Worm (Caenorhabditis elegans) whole organism, L4 larva: ENCODE data around the gene W03G11.3.
A peak's percentile ranks its signal among the peaks of the same experiment; 100 is the strongest.

ENCODE experiments used
- F37D6.2 ChIP-seq: sonication (generic microtip); optimal IDR thresholded peaks from 2 replicates; lab custom pipeline; 2016; ENCODE audit warnings: mild to moderate bottlenecking, missing genetic modification characterization, missing compliant biosample characterization
- F44E2.7 ChIP-seq: fragments of 200-800 bp; sonication (Bioruptor generic); IDR thresholded peaks from 2 replicates; pipeline ENCODE4 v2.1.2; 2022; ENCODE audit warnings: missing genetic modification characterization, missing compliant biosample characterization
- T20F7.1 ChIP-seq: fragments of 200-800 bp; sonication (Bioruptor generic); optimal IDR thresholded peaks from 2 replicates; lab custom pipeline; 2018; ENCODE audit warnings: mild to moderate bottlenecking, missing genetic modification characterization, missing compliant biosample characterization
- T26A8.4 ChIP-seq: fragments of 200-800 bp; sonication (Bioruptor generic); IDR thresholded peaks from 2 replicates; pipeline ENCODE4 v1.3.6; 2022; ENCODE audit warnings: missing genetic modification characterization, missing compliant biosample characterization
- Y5F2A.4 ChIP-seq: fragments of 200-800 bp; sonication (Bioruptor generic); optimal IDR thresholded peaks from 2 replicates; lab custom pipeline; 2018; ENCODE audit warnings: mild to moderate bottlenecking, missing genetic modification characterization, missing compliant biosample characterization
- ZK546.5 ChIP-seq, 2 experiments: sonication (generic microtip); optimal IDR thresholded peaks; 2 replicates each; lab custom pipeline; 2017; ENCODE audit warnings: missing biosample characterization in 2 of 2, missing genetic modification characterization in 2 of 2
- aha-1 ChIP-seq: fragments of 150-350 bp; peaks from one replicate; lab custom pipeline; 2014; ENCODE audit warnings: missing biosample characterization, missing genetic modification characterization
- ceh-32 ChIP-seq: sonication (generic microtip); optimal IDR thresholded peaks from 2 replicates; lab custom pipeline; 2016; ENCODE audit warnings: mild to moderate bottlenecking, missing genetic modification characterization, missing compliant biosample characterization; ENCODE audit not compliant: poor library complexity
- ceh-62 ChIP-seq: sonication (generic microtip); optimal IDR thresholded peaks from 2 replicates; lab custom pipeline; 2017; ENCODE audit warnings: missing biosample characterization, missing genetic modification characterization
- ceh-82 ChIP-seq: sonication (generic microtip); optimal IDR thresholded peaks from 2 replicates; lab custom pipeline; 2017; ENCODE audit warnings: missing biosample characterization, missing genetic modification characterization
- ces-1 ChIP-seq: fragments of 150-350 bp; sonication (generic microtip); optimal IDR thresholded peaks from 4 replicates; lab custom pipeline; 2014; ENCODE audit warnings: missing biosample characterization, missing genetic modification reagents, missing genetic modification characterization
- cey-2 ChIP-seq: sonication (generic microtip); optimal IDR thresholded peaks from 3 replicates; lab custom pipeline; 2017; ENCODE audit warnings: missing genetic modification characterization, mild to moderate bottlenecking, missing compliant biosample characterization, antibody characterized with exemption, borderline replicate concordance; ENCODE audit not compliant: insufficient read depth
- dpl-1 ChIP-seq: fragments of 150-350 bp; optimal IDR thresholded peaks from 2 replicates; lab custom pipeline; 2014; ENCODE audit warnings: missing biosample characterization, missing genetic modification reagents, missing genetic modification characterization
- dve-1 ChIP-seq: sonication (generic microtip); optimal IDR thresholded peaks from 2 replicates; lab custom pipeline; 2017; ENCODE audit warnings: antibody characterized with exemption, mild to moderate bottlenecking, missing genetic modification characterization, missing compliant biosample characterization; ENCODE audit not compliant: insufficient read depth
- fkh-10 ChIP-seq: fragments of 150-350 bp; optimal IDR thresholded peaks from 2 replicates; lab custom pipeline; 2014; ENCODE audit warnings: missing biosample characterization, missing genetic modification reagents, missing genetic modification characterization
- hlh-30 ChIP-seq: sonication (generic microtip); optimal IDR thresholded peaks from 2 replicates; lab custom pipeline; 2017; ENCODE audit warnings: antibody characterized with exemption, mild to moderate bottlenecking, missing genetic modification characterization, missing compliant biosample characterization; ENCODE audit not compliant: insufficient read depth
- hmg-1.1 ChIP-seq: fragments of 200-800 bp; sonication (Bioruptor generic); IDR thresholded peaks from 2 replicates; pipeline ENCODE4 v1.3.6; 2022; ENCODE audit warnings: missing genetic modification reagents, missing genetic modification characterization, missing compliant biosample characterization
- lim-7 ChIP-seq: fragments of 200-800 bp; sonication (Bioruptor generic); IDR thresholded peaks from 2 replicates; pipeline ENCODE4 v1.3.6; 2022; ENCODE audit warnings: missing genetic modification characterization, missing compliant biosample characterization
- lin-39 ChIP-seq: fragments of 150-350 bp; optimal IDR thresholded peaks from 2 replicates; lab custom pipeline; 2014; ENCODE audit warnings: missing biosample characterization, missing genetic modification reagents, missing genetic modification characterization
- mdl-1 ChIP-seq, 2 experiments: fragments of 150-350 bp in 1 of 2; sonication (generic microtip) in 1 of 2; optimal IDR thresholded peaks; 2 replicates each; lab custom pipeline; 2014 to 2017; ENCODE audit warnings: missing biosample characterization in 2 of 2, missing genetic modification characterization in 2 of 2
- mes-2 ChIP-seq: sonication (generic microtip); optimal IDR thresholded peaks from 2 replicates; lab custom pipeline; 2016; ENCODE audit warnings: missing genotype, mild to moderate bottlenecking, missing genetic modification characterization, missing compliant biosample characterization; ENCODE audit not compliant: poor library complexity, severe bottlenecking
- nhr-102 ChIP-seq: sonication (generic microtip); optimal IDR thresholded peaks from 2 replicates; lab custom pipeline; 2016; ENCODE audit warnings: mild to moderate bottlenecking, missing genetic modification characterization, moderate library complexity, missing compliant biosample characterization
- nhr-111 ChIP-seq: fragments of 200-800 bp; sonication (Bioruptor generic); optimal IDR thresholded peaks from 2 replicates; lab custom pipeline; 2018; ENCODE audit warnings: mild to moderate bottlenecking, missing genetic modification characterization, missing compliant biosample characterization
- nhr-25 ChIP-seq: sonication (generic microtip); optimal IDR thresholded peaks from 2 replicates; lab custom pipeline; 2017; ENCODE audit warnings: missing genetic modification characterization, mild to moderate bottlenecking, missing compliant biosample characterization, antibody characterized with exemption, moderate library complexity, borderline replicate concordance; ENCODE audit not compliant: insufficient read depth
- nhr-28 ChIP-seq: fragments of 150-350 bp; optimal IDR thresholded peaks from 2 replicates; lab custom pipeline; 2014; ENCODE audit warnings: missing biosample characterization, missing genetic modification characterization
- nhr-42 ChIP-seq: fragments of 200-800 bp; sonication (Bioruptor generic); IDR thresholded peaks from 2 replicates; pipeline ENCODE4 v1.3.6; 2022; ENCODE audit warnings: missing genetic modification characterization, missing compliant biosample characterization
- rbr-2 ChIP-seq: sonication (generic microtip); optimal IDR thresholded peaks from 2 replicates; lab custom pipeline; 2016; ENCODE audit warnings: missing genotype, missing genetic modification characterization, missing compliant biosample characterization
- sdz-12 ChIP-seq: fragments of 200-800 bp; sonication (Bioruptor generic); optimal IDR thresholded peaks from 2 replicates; lab custom pipeline; 2018; ENCODE audit warnings: mild to moderate bottlenecking, missing genetic modification characterization, missing compliant biosample characterization
- set-16 ChIP-seq: fragments of 200-800 bp; sonication (Bioruptor generic); IDR thresholded peaks from 2 replicates; pipeline ENCODE4 v1.3.6; 2022; ENCODE audit warnings: missing genetic modification reagents, missing genetic modification characterization, missing compliant biosample characterization
- unc-62 ChIP-seq, 3 experiments: fragments of 150-350 bp in 1 of 3; sonication (generic microtip); optimal IDR thresholded peaks in 2 of 3; peaks in 1 of 3; 1 replicate in 1 of 3; 2 replicates in 2 of 3; lab custom pipeline; 2014 to 2017; ENCODE audit warnings: missing biosample characterization in 3 of 3, missing genetic modification characterization in 3 of 3, missing genetic modification reagents in 3 of 3, missing genotype in 1 of 3
- zag-1 ChIP-seq: fragments of 150-350 bp; optimal IDR thresholded peaks from 2 replicates; lab custom pipeline; 2014; ENCODE audit warnings: missing biosample characterization, missing genetic modification characterization
- ztf-11 ChIP-seq: fragments of 150-350 bp; optimal IDR thresholded peaks from 2 replicates; lab custom pipeline; 2014; ENCODE audit warnings: missing biosample characterization, missing genetic modification characterization

Gene W03G11.3

DNA sequence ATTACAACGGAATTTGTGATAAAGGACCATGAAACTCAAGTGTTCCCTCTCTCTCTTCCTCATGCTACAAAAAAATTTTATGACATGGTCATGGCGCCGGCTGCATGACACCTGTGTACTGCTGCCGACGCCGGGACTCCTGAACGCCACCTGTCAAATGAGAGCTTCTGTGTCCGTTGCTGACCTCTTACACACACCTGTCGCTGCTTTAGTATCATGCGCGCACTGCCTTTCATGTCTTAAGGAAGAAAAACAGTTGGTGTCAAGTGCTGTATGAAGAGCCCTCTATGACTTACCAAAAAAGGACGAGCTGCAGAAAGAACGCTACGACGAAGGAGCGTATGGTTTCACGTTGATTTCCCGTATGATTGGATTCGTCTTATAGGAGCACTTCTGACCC lies 11.0 kb downstream of the W03G11.3 start:
- TF ChIP-seq aha-1 (peak; percentile 81), dve-1 (no peak), lin-39 (tag; lab: Kevin White, UChicago) (no peak), nhr-28 (tag; lab: Kevin White, UChicago) (no peak)

DNA sequence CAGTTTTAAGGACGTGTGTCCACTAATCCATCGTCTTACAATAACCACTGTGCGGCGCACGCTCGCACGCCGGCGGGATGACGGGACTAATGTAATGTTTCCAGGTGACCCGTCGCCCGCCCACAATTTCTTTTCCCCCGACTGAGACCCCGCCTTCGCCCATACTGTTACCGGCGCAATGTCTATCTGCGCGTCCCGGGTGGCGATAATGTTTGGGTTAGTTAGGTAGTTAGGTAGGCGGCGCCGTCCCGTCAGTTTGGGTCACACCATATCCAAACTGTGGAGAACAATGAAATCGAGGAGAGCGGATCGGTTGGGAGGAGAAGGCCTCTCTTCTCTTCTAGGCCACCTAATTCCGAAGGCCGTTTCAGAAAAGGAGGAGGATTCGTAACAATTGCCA lies 17.3 kb downstream of the W03G11.3 start:
- TF ChIP-seq aha-1 (peak; percentile 43), sdz-12 (no peak), lin-39 (tag; lab: Kevin White, UChicago) (no peak), set-16 (GFP tag; lab: Robert Waterston, UW) (0 out of 2 replicates have a peak, but pooled peaks have one; percentile 5)

DNA sequence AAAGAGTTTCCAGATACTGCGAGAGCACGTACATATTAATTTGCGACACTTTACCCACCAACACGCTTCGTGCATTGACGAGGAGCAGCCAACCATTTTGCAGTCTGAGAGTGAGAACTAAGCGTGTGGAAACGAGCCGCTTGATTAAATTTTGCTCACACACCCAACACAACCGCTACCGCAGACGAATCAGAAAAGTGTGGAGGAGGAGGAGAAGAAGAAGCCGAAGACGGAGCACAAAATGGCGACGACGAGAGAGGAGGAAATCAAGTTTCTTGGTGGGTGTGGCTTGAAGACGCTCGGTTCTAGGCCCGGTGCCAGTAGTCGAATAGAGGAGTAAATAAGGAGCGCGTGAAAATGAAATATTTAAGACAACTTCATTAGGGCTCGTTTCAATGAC lies 20.8 kb downstream of the W03G11.3 start:
- no peak for TF ChIP-seq nhr-42 (GFP tag; lab: Robert Waterston, UW)
- no peak for TF ChIP-seq mes-2 (tag; lab: Kevin White, UChicago)
- peak; percentile 76 for TF ChIP-seq ces-1 (GFP tag; lab: Kevin White, UChicago)
- peak; percentile 13 for TF ChIP-seq rbr-2 (tag; lab: Kevin White, UChicago)
- TF ChIP-seq ztf-11 (tag; lab: Kevin White, UChicago) = no peak
- TF ChIP-seq fkh-10 = peak; percentile 85
- TF ChIP-seq dpl-1 (GFP tag; lab: Kevin White, UChicago) = no peak
- TF ChIP-seq hlh-30 = no peak

DNA sequence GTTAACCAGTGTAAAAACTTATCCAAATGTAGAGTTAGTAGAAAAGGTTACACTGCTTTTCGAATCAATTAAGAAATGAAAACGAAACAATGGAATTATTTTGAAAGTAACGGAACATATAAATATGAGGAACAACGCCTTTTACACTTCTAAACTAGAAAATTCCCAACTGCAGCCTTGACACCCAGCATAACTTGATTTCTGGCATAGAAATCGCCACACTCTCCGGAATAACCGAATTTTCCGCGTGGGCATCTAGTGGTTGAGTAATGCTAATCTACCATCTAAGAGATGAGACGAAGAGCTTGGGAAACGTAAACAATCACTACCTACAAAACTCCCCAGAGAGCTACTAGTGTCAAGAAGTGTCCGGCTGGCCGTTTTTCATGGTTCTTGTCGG lies 22.4 kb downstream of the W03G11.3 start:
- no peak for TF ChIP-seq F37D6.2 (tag; lab: Kevin White, UChicago)
- TF ChIP-seq nhr-111 (GFP tag; lab: Kevin White, UChicago) = no peak
- TF ChIP-seq rbr-2 (tag; lab: Kevin White, UChicago) = no peak

DNA sequence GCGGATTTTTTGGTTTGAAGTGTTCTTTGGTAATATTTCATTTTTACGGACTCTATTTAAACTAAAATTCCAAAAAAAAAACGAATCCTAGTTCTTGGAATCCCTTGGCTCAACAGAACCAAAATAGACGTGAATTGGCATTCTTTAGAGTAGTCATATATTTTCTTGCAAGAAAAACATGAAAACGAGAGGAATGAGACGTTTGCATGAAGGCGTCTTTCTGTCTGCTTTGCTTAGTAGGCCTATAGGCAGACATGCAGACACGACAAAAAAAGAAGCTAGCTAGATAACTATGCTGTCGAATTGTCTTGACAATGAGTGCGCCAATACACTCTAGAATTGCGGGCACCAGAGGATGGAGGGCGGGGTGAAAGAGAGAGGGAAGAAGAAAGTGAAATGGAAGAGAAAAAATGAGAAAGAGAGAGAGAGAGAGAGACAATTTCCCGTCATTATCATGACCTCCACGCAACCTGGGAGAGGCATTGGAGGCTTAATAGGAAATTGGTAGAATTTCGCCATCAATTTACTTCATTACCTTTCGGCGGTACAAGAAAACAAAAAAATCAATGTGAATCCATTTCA lies 22.9 kb downstream of the W03G11.3 start:
- peak in 1 of 2 experiments; percentile 98 for TF ChIP-seq unc-62 (GFP tag; optimal IDR thresholded peaks at IDR 0.05 in 1 of 2; lab: Kevin White, UChicago)
- TF ChIP-seq unc-62 (tag; optimal IDR thresholded peaks at IDR 0.05; lab: Kevin White, UChicago) = no peak
- peak; percentile 85 for TF ChIP-seq aha-1
- peak in 1 of 2 experiments; percentile 2 for TF ChIP-seq mdl-1 (tag; optimal IDR thresholded peaks at IDR 0.05; lab: Kevin White, UChicago)
- TF ChIP-seq hlh-30 = no peak
- TF ChIP-seq nhr-25 (tag; lab: Kevin White, UChicago) = peak; percentile 83
- TF ChIP-seq nhr-102 (tag; lab: Kevin White, UChicago) = no peak
- TF ChIP-seq cey-2 = no peak
- no peak for TF ChIP-seq ceh-82
- TF ChIP-seq ces-1 (GFP tag; lab: Kevin White, UChicago) = no peak
- TF ChIP-seq hmg-1.1 (GFP tag; lab: Robert Waterston, UW) = 0 out of 2 replicates have a peak, but pooled peaks have one; percentile 40
- no peak for TF ChIP-seq lim-7 (GFP tag; lab: Robert Waterston, UW)
- no peak for TF ChIP-seq ceh-62
- TF ChIP-seq ceh-32 (tag; lab: Kevin White, UChicago) = no peak
- TF ChIP-seq Y5F2A.4 (GFP tag; lab: Kevin White, UChicago) = no peak
- no peak for TF ChIP-seq zag-1 (tag; lab: Kevin White, UChicago)
- no peak for TF ChIP-seq sdz-12
- TF ChIP-seq ZK546.5 (tag; optimal IDR thresholded peaks at IDR 0.05; lab: Kevin White, UChicago) = no peak
- no peak for TF ChIP-seq F44E2.7
- TF ChIP-seq, all 104 proteins: peak for 5

DNA sequence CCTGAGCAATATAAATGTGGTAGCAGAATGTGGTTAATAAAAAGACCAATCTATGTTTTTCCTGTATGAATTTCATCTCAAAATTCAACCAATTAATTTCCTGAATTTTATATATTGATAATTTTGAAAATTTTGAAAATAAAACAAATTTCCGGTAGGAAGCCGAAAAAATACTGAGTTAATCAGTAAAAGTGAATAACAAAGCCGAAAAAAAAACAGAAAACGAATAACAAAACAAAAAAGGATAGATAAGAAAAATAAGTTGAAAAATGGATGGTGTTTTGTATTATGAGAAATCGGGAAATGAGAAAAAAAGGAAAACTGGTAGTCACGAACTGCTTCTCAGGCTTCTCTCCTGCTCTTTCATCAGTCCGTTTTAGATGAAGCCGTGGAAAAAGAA lies 29.8 kb downstream of the W03G11.3 start, which contains the start of gene tmem-145:
TSS of gene tmem-145 (minus strand) at position 101 of the 400 bp plus-strand sequence.
- TF ChIP-seq nhr-25 (tag; lab: Kevin White, UChicago) (no peak), Y5F2A.4 (GFP tag; lab: Kevin White, UChicago) (no peak), T20F7.1 (no peak), T26A8.4 (GFP tag; lab: Robert Waterston, UW) (no peak), lin-39 (tag; lab: Kevin White, UChicago) (no peak)
